Fruit fly (Drosophila melanogaster): Measurements from ENCODE around the gene CG15005.

dm6 chr3L:4232227-4232626 is 28.1 kb upstream of the CG15005 start:
- TF ChIP-seq Ets21C (GFP tag; optimal IDR thresholded peaks at IDR 0.05) (no peak), acj6 (GFP tag; optimal IDR thresholded peaks at IDR 0.05) (no peak), Gug (GFP tag; IDR thresholded peaks at IDR 0.05) (no peak), CG11902 (GFP tag; optimal IDR thresholded peaks at IDR 0.05) (no peak), CG11762 (GFP tag; optimal IDR thresholded peaks at IDR 0.05; ENCODE audit: insufficient read depth) (no peak), Ets96B (tag; optimal IDR thresholded peaks at IDR 0.05) (no peak), CG8632 (GFP tag; optimal IDR thresholded peaks at IDR 0.05) (no peak), CG8119 (GFP tag; IDR thresholded peaks at IDR 0.05) (no peak), CG10631 (GFP tag; optimal IDR thresholded peaks at IDR 0.05) (no peak)

All from whole organism, prepupa.